Worm (Caenorhabditis elegans): ENCODE data around the gene F31B12.3.

Gene F31B12.3

ce11 chrX:10844602-10845354, 24.4 kb upstream of the F31B12.3 start, which contains the start of gene C05A9.2:
Gene C05A9.2, minus strand, starts transcription at chrX:10844674.
- TF ChIP-seq C34F6.9 (tag; optimal IDR thresholded peaks at IDR 0.05) (no peak), nhr-129 (tag; optimal IDR thresholded peaks at IDR 0.05) (no peak), sma-9 (GFP tag; optimal IDR thresholded peaks at IDR 0.05) (no peak), sma-9 (tag; optimal IDR thresholded peaks at IDR 0.05) (no peak), elt-1 (tag; optimal IDR thresholded peaks at IDR 0.05) (no peak), mdl-1 (tag; optimal IDR thresholded peaks at IDR 0.05) (no peak), dmd-4 (tag; optimal IDR thresholded peaks at IDR 0.05) (no peak), nhr-21 (tag; optimal IDR thresholded peaks at IDR 0.05) (no peak), snpc-4 (tag; optimal IDR thresholded peaks at IDR 0.05) (no peak), nhr-11 (tag; optimal IDR thresholded peaks at IDR 0.05) (no peak), unc-62 (GFP tag; optimal IDR thresholded peaks at IDR 0.05) (no peak), blmp-1 (tag; optimal IDR thresholded peaks at IDR 0.05; ENCODE audit: insufficient read depth) (no peak)

DNA sequence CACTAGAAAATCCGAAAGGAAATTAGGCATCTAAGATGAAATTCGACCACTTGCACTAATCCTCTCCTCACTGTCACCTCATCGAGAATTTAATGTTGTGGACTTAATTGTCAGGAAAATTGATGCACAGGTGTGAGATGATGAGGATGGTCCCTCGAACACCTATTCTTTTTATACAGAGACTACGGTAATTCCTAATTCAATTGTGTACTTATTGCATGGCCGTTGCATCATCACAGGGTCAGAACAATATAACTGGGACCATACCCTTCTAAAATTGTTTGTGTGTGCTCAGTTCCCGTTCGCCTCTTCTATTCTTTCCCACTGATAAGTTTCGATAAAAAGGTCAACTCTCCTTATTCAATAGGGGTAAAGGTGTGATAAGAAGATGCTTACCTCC, 23.7 kb upstream of the F31B12.3 start:
- TF ChIP-seq fos-1 (tag; optimal IDR thresholded peaks at IDR 0.05) = peak; percentile 30
- no peak for TF ChIP-seq nhr-237 (tag; optimal IDR thresholded peaks at IDR 0.05)

ce11 chrX:10838550-10838949, 18.1 kb upstream of the F31B12.3 start, which contains the start of gene plc-1:
Gene plc-1, minus strand, starts transcription at chrX:10838650.
- no peak for TF ChIP-seq nhr-21 (tag; optimal IDR thresholded peaks at IDR 0.05)
- TF ChIP-seq alr-1 (tag; optimal IDR thresholded peaks at IDR 0.05) = no peak
- TF ChIP-seq R02D3.7 (tag; optimal IDR thresholded peaks at IDR 0.05) = no peak
- TF ChIP-seq zag-1 (tag; optimal IDR thresholded peaks at IDR 0.05) = no peak
- no peak for TF ChIP-seq nhr-6 (tag; optimal IDR thresholded peaks at IDR 0.05)
- no peak for TF ChIP-seq lin-11 (tag; optimal IDR thresholded peaks at IDR 0.05)
- no peak for TF ChIP-seq nhr-237 (tag; optimal IDR thresholded peaks at IDR 0.05)
- no peak for TF ChIP-seq lin-13 (GFP tag; optimal IDR thresholded peaks at IDR 0.05)
- TF ChIP-seq nhr-12 (tag; optimal IDR thresholded peaks at IDR 0.05) = no peak
- TF ChIP-seq nhr-23 (tag; optimal IDR thresholded peaks at IDR 0.05) = no peak
- TF ChIP-seq C34F6.9 (tag; optimal IDR thresholded peaks at IDR 0.05) = no peak
- no peak for TF ChIP-seq blmp-1 (tag; optimal IDR thresholded peaks at IDR 0.05; ENCODE audit: insufficient read depth)
- TF ChIP-seq Y55F3AM.14 (GFP tag; optimal IDR thresholded peaks at IDR 0.05) = no peak
- TF ChIP-seq elt-3 (tag; optimal IDR thresholded peaks at IDR 0.05) = no peak
- TF ChIP-seq fos-1 (tag; optimal IDR thresholded peaks at IDR 0.05) = no peak

ce11 chrX:10837609-10838008, 17.2 kb upstream of the F31B12.3 start:
- TF ChIP-seq ama-1 (optimal IDR thresholded peaks at IDR 0.05) (no peak), blmp-1 (tag; optimal IDR thresholded peaks at IDR 0.05; ENCODE audit: insufficient read depth) (no peak), ztf-4 (tag; optimal IDR thresholded peaks at IDR 0.05) (no peak), Y55F3AM.14 (GFP tag; optimal IDR thresholded peaks at IDR 0.05) (no peak), sma-9 (GFP tag; optimal IDR thresholded peaks at IDR 0.05) (no peak), sma-9 (tag; optimal IDR thresholded peaks at IDR 0.05) (no peak), peb-1 (tag; optimal IDR thresholded peaks at IDR 0.05) (no peak), egl-27 (tag; optimal IDR thresholded peaks at IDR 0.05) (no peak), unc-39 (tag; optimal IDR thresholded peaks at IDR 0.05) (no peak)

DNA sequence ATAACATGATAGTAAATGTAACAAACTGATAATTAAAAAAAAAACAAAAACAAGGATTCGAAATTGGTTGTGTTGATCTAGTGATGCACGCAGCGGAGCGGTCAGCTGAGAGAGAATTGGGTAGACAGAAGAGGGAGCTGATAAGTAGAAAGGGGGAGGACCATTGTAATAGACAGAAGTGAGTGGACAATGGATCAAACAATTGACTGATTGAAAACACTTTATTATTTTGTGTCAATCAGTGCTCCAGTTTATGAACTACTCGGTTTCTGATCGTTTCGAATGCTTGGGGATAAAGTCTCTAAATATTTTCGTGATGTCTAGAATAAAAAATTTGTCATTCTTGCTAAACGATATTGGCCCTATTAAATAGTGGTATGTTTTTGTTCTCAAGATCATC, 14.2 kb upstream of the F31B12.3 start:
- TF ChIP-seq elt-3 (tag; optimal IDR thresholded peaks at IDR 0.05) (no peak), sem-4 (tag; optimal IDR thresholded peaks at IDR 0.05) (no peak), unc-55 (GFP tag; optimal IDR thresholded peaks at IDR 0.05) (no peak), R02D3.7 (tag; optimal IDR thresholded peaks at IDR 0.05) (no peak), egl-27 (tag; optimal IDR thresholded peaks at IDR 0.05) (no peak), nhr-12 (tag; optimal IDR thresholded peaks at IDR 0.05) (no peak), nhr-77 (tag; optimal IDR thresholded peaks at IDR 0.05) (no peak), fos-1 (tag; optimal IDR thresholded peaks at IDR 0.05) (no peak)

ce11 chrX:10821160-10821559, 749 bp upstream of the F31B12.3 start:
- TF ChIP-seq C34F6.9 (tag; optimal IDR thresholded peaks at IDR 0.05) = peak; percentile 15
- TF ChIP-seq nhr-6 (tag; optimal IDR thresholded peaks at IDR 0.05) = no peak
- TF ChIP-seq blmp-1 (tag; optimal IDR thresholded peaks at IDR 0.05; ENCODE audit: insufficient read depth) = no peak
- TF ChIP-seq nhr-10 (tag; optimal IDR thresholded peaks at IDR 0.05) = no peak
- TF ChIP-seq nhr-237 (tag; optimal IDR thresholded peaks at IDR 0.05) = no peak
- no peak for TF ChIP-seq nhr-77 (tag; optimal IDR thresholded peaks at IDR 0.05)
- TF ChIP-seq unc-62 (GFP tag; optimal IDR thresholded peaks at IDR 0.05) = no peak
- TF ChIP-seq nhr-21 (tag; optimal IDR thresholded peaks at IDR 0.05) = peak; percentile 5
- no peak for TF ChIP-seq fos-1 (tag; optimal IDR thresholded peaks at IDR 0.05)
- TF ChIP-seq sma-3 (GFP tag; optimal IDR thresholded peaks at IDR 0.05) = peak; percentile 2
- TF ChIP-seq unc-55 (GFP tag; optimal IDR thresholded peaks at IDR 0.05) = peak; percentile 66
- TF ChIP-seq skn-1 (tag; optimal IDR thresholded peaks at IDR 0.05) = no peak
- TF ChIP-seq ztf-1 (GFP tag; conservative IDR thresholded peaks at IDR 0.05) = no peak
- TF ChIP-seq ZK546.5 (tag; optimal IDR thresholded peaks at IDR 0.05) = no peak
- no peak for TF ChIP-seq elt-1 (tag; optimal IDR thresholded peaks at IDR 0.05)
- no peak for TF ChIP-seq sem-4 (tag; optimal IDR thresholded peaks at IDR 0.05)
- TF ChIP-seq mdl-1 (tag; optimal IDR thresholded peaks at IDR 0.05) = peak in 1 of 2 experiments; percentile 30
- TF ChIP-seq ztf-11 (tag; optimal IDR thresholded peaks at IDR 0.05) = no peak
- TF ChIP-seq nhr-129 (tag; optimal IDR thresholded peaks at IDR 0.05) = peak; percentile 80
- TF ChIP-seq snpc-4 (tag; optimal IDR thresholded peaks at IDR 0.05) = no peak
- peak; percentile 43 for TF ChIP-seq lin-11 (tag; optimal IDR thresholded peaks at IDR 0.05)
- TF ChIP-seq sma-9 (GFP tag; optimal IDR thresholded peaks at IDR 0.05) = peak; percentile 59
- no peak for TF ChIP-seq sma-9 (tag; optimal IDR thresholded peaks at IDR 0.05)
